Worm (Caenorhabditis elegans) whole organism, mixed stage, embryonic: ENCODE data around the gene nas-13.
A peak's percentile ranks its signal among the peaks of the same experiment; 100 is the strongest.

Experiments used
- M03D4.4 ChIP-seq: sonication (generic microtip); optimal IDR thresholded peaks from 2 replicates; lab custom pipeline; 2017; ENCODE audit warnings: mild to moderate bottlenecking, missing genetic modification characterization, missing compliant biosample characterization
- bed-3 ChIP-seq: fragments of 200-800 bp; sonication (Bioruptor generic); optimal IDR thresholded peaks from 3 replicates; lab custom pipeline; 2018; ENCODE audit warnings: mild to moderate bottlenecking, missing genetic modification characterization, moderate library complexity, missing compliant biosample characterization
- blmp-1 ChIP-seq: fragments of 150-350 bp; optimal IDR thresholded peaks from 2 replicates; lab custom pipeline; 2014; ENCODE audit warnings: missing biosample characterization, missing genetic modification characterization
- ceh-39 ChIP-seq: fragments of 150-350 bp; optimal IDR thresholded peaks from 2 replicates; lab custom pipeline; 2014; ENCODE audit warnings: missing biosample characterization, missing genetic modification characterization
- ceh-43 ChIP-seq: fragments of 200-800 bp; sonication (Bioruptor generic); optimal IDR thresholded peaks from 2 replicates; lab custom pipeline; 2018; ENCODE audit warnings: mild to moderate bottlenecking, missing genetic modification characterization, moderate library complexity, missing compliant biosample characterization
- ceh-83 ChIP-seq: fragments of 200-800 bp; sonication (Bioruptor generic); optimal IDR thresholded peaks from 2 replicates; lab custom pipeline; 2018; ENCODE audit warnings: mild to moderate bottlenecking, missing genetic modification characterization, missing compliant biosample characterization
- ces-1 ChIP-seq: fragments of 150-350 bp; optimal IDR thresholded peaks from 2 replicates; lab custom pipeline; 2014; ENCODE audit warnings: missing biosample characterization, missing genetic modification reagents, missing genetic modification characterization
- cnd-1 ChIP-seq: fragments of 200-800 bp; sonication (Bioruptor generic); optimal IDR thresholded peaks from 2 replicates; lab custom pipeline; 2018; ENCODE audit warnings: mild to moderate bottlenecking, missing genetic modification characterization, missing compliant biosample characterization
- drap-1 ChIP-seq: fragments of 200-800 bp; sonication (Bioruptor generic); optimal IDR thresholded peaks from 3 replicates; lab custom pipeline; 2018; ENCODE audit warnings: mild to moderate bottlenecking, missing genetic modification characterization, missing compliant biosample characterization
- elt-1 ChIP-seq: sonication (generic microtip); optimal IDR thresholded peaks from 2 replicates; lab custom pipeline; 2017; ENCODE audit warnings: missing genetic modification characterization, mild to moderate bottlenecking, missing compliant biosample characterization, antibody characterized with exemption, moderate library complexity, borderline replicate concordance; ENCODE audit not compliant: insufficient read depth
- elt-3 ChIP-seq: fragments of 150-350 bp; optimal IDR thresholded peaks from 2 replicates; lab custom pipeline; 2014; ENCODE audit warnings: missing biosample characterization, missing genetic modification characterization
- ham-2 ChIP-seq: fragments of 200-800 bp; sonication (Bioruptor generic); optimal IDR thresholded peaks from 2 replicates; lab custom pipeline; 2018; ENCODE audit warnings: mild to moderate bottlenecking, missing genetic modification characterization, missing compliant biosample characterization
- hlh-1 ChIP-seq: fragments of 150-350 bp; optimal IDR thresholded peaks from 2 replicates; lab custom pipeline; 2014; ENCODE audit warnings: missing biosample characterization, missing genetic modification reagents, missing genetic modification characterization
- lin-13 ChIP-seq: fragments of 150-350 bp; optimal IDR thresholded peaks from 2 replicates; lab custom pipeline; 2014; ENCODE audit warnings: missing biosample characterization, missing genetic modification characterization
- lsy-2 ChIP-seq: fragments of 150-350 bp; optimal IDR thresholded peaks from 2 replicates; lab custom pipeline; 2014; ENCODE audit warnings: missing biosample characterization, missing genetic modification characterization
- mab-5 ChIP-seq: fragments of 150-350 bp; optimal IDR thresholded peaks from 2 replicates; lab custom pipeline; 2014; ENCODE audit warnings: missing biosample characterization, missing genetic modification characterization
- mep-1 ChIP-seq: fragments of 150-350 bp; optimal IDR thresholded peaks from 2 replicates; lab custom pipeline; 2017; ENCODE audit warnings: missing biosample characterization, missing genetic modification reagents, missing genetic modification characterization, inconsistent platforms
- mls-2 ChIP-seq: sonication (generic microtip); optimal IDR thresholded peaks from 2 replicates; lab custom pipeline; 2016; ENCODE audit warnings: mild to moderate bottlenecking, missing genetic modification characterization, moderate library complexity, missing compliant biosample characterization
- nhr-237 ChIP-seq: fragments of 150-350 bp; optimal IDR thresholded peaks from 2 replicates; lab custom pipeline; 2014; ENCODE audit warnings: missing biosample characterization, missing genetic modification characterization
- nhr-28 ChIP-seq: fragments of 150-350 bp; optimal IDR thresholded peaks from 2 replicates; lab custom pipeline; 2014; ENCODE audit warnings: missing biosample characterization, missing genetic modification characterization
- nhr-76 ChIP-seq: sonication (generic microtip); optimal IDR thresholded peaks from 2 replicates; lab custom pipeline; 2017; ENCODE audit warnings: missing biosample characterization, missing genetic modification characterization
- pha-4 ChIP-seq: fragments of 150-350 bp; optimal IDR thresholded peaks from 2 replicates; lab custom pipeline; 2018; ENCODE audit warnings: missing biosample characterization, missing genetic modification reagents, missing genetic modification characterization
- sem-2 ChIP-seq: fragments of 200-800 bp; sonication (Bioruptor generic); optimal IDR thresholded peaks from 2 replicates; lab custom pipeline; 2018; ENCODE audit warnings: mild to moderate bottlenecking, missing genetic modification characterization, missing compliant biosample characterization
- snpc-4 ChIP-seq: fragments of 150-350 bp; optimal IDR thresholded peaks from 2 replicates; lab custom pipeline; 2014; ENCODE audit warnings: missing biosample characterization, missing genetic modification characterization
- sptf-1 ChIP-seq: sonication (generic microtip); optimal IDR thresholded peaks from 2 replicates; lab custom pipeline; 2017; ENCODE audit warnings: mild to moderate bottlenecking, missing genetic modification characterization, moderate library complexity, missing compliant biosample characterization
- tbx-8 ChIP-seq: fragments of 200-800 bp; sonication (Bioruptor generic); optimal IDR thresholded peaks from 2 replicates; lab custom pipeline; 2018; ENCODE audit warnings: mild to moderate bottlenecking, missing genetic modification characterization, moderate library complexity, missing compliant biosample characterization
- unc-120 ChIP-seq: sonication (generic microtip); optimal IDR thresholded peaks from 2 replicates; lab custom pipeline; 2017; ENCODE audit warnings: missing genetic modification characterization, missing compliant biosample characterization; ENCODE audit not compliant: poor library complexity, severe bottlenecking
- unc-39 ChIP-seq: fragments of 150-350 bp; optimal IDR thresholded peaks from 2 replicates; lab custom pipeline; 2014; ENCODE audit warnings: missing biosample characterization, missing genetic modification characterization
- unc-62 ChIP-seq: fragments of 150-350 bp; optimal IDR thresholded peaks from 2 replicates; lab custom pipeline; 2014; ENCODE audit warnings: missing biosample characterization, missing genetic modification reagents, missing genetic modification characterization
- zip-8 ChIP-seq: fragments of 150-350 bp; optimal IDR thresholded peaks from 2 replicates; lab custom pipeline; 2014; ENCODE audit warnings: missing biosample characterization, missing genetic modification characterization
- ztf-11 ChIP-seq: fragments of 150-350 bp; optimal IDR thresholded peaks from 2 replicates; lab custom pipeline; 2014; ENCODE audit warnings: missing biosample characterization, missing genetic modification characterization

The nas-13 gene

DNA sequence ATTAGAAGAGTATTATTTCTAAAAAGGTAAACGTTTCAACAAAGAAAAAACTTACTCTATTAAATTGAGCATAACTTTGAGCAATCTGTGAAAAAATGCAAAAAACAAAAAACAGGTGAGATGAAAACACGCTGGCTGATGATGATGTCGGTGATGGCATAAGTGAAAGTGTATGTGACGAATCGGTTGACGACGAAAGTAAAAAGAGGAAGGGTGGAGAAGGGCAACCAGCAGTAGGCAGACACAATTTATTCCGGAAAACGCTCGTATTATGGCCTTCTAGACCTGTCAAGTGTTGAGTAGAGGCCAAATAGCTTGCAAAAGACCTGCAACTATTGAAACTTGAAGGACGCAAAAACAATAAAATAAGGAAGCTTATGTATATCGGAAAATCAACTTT is at the start of gene nas-13:
TSS of gene nas-13 (minus strand) at position 323 of the 400 bp plus-strand sequence.
- TF ChIP-seq blmp-1 (tag; lab: Kevin White, UChicago), result peak; percentile 20
- TF ChIP-seq lin-13 (tag; lab: Kevin White, UChicago), result no peak
- TF ChIP-seq ceh-83, result no peak
- no peak for TF ChIP-seq ceh-43 (GFP tag; lab: Kevin White, UChicago)
- no peak for TF ChIP-seq bed-3 (GFP tag; lab: Kevin White, UChicago)

- TF ChIP-seq ham-2 (GFP tag; lab: Kevin White, UChicago) (no peak), mls-2 (no peak), blmp-1 (tag; lab: Kevin White, UChicago) (no peak), mab-5 (tag; lab: Kevin White, UChicago) (no peak), nhr-237 (tag; lab: Kevin White, UChicago) (no peak), sem-2 (no peak), elt-1 (no peak), mep-1 (tag; lab: Kevin White, UChicago) (no peak), hlh-1 (tag; lab: Kevin White, UChicago) (no peak), lin-13 (tag; lab: Kevin White, UChicago) (no peak), unc-39 (tag; lab: Kevin White, UChicago) (no peak), elt-3 (tag; lab: Kevin White, UChicago) (no peak), ceh-43 (GFP tag; lab: Kevin White, UChicago) (no peak), tbx-8 (no peak), M03D4.4 (tag; lab: Kevin White, UChicago) (no peak), ces-1 (GFP tag; lab: Kevin White, UChicago) (no peak), drap-1 (GFP tag; lab: Kevin White, UChicago) (no peak), ztf-11 (tag; lab: Kevin White, UChicago) (no peak)
Measured at ce11 chrX:15477309-15477708, 49.3 kb upstream of the nas-13 start, which contains the start of gene exc-1. Gene exc-1 (minus strand): TSS chrX:15477409.

- TF ChIP-seq ham-2 (GFP tag; lab: Kevin White, UChicago) (peak; percentile 41), pha-4 (tag; lab: Kevin White, UChicago) (no peak), elt-1 (peak; percentile 100)
- TF ChIP-seq, all 35 proteins: peak for 2
Measured at ce11 chrX:15469957-15470548, 42.0 kb upstream of the nas-13 start.

ce11 chrX:15468657-15469056 is 40.6 kb upstream of the nas-13 start:
- no peak for TF ChIP-seq cnd-1

ce11 chrX:15466032-15466431 is 38.0 kb upstream of the nas-13 start, which contains the start of gene sprr-1:
Gene sprr-1 (plus strand): TSS chrX:15466300.
- TF ChIP-seq nhr-237 (tag; lab: Kevin White, UChicago) (no peak), lsy-2 (tag; lab: Kevin White, UChicago) (no peak), unc-120 (tag; lab: Kevin White, UChicago) (no peak), hlh-1 (tag; lab: Kevin White, UChicago) (no peak), snpc-4 (no peak), lin-13 (tag; lab: Kevin White, UChicago) (no peak), elt-1 (no peak), ces-1 (GFP tag; lab: Kevin White, UChicago) (no peak), ham-2 (GFP tag; lab: Kevin White, UChicago) (no peak), nhr-28 (tag; lab: Kevin White, UChicago) (no peak), bed-3 (GFP tag; lab: Kevin White, UChicago) (no peak), mep-1 (tag; lab: Kevin White, UChicago) (no peak)
- TF ChIP-seq, all 35 proteins: peak for 0

DNA sequence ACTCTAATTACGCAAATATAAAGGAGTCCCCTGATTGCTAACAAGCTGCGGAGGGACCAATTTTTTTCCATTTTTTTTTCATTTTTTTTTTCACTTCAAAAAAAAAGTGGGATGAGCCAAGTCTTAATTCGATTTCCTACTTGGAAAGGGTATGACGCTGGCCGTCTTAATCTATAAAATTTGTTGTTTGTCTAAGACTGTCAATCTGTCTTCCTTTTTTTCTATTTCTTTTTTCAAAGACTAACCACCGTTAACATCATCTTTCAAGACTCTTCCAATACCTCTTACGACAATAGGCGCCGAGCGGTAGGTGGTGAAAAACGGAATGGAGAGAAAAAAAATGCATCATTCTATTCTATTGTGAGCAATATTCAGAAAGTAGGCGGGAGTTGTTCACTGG is 37.0 kb upstream of the nas-13 start:
- peak; percentile 11 for TF ChIP-seq ces-1 (GFP tag; lab: Kevin White, UChicago)
- TF ChIP-seq sem-2, result no peak

DNA sequence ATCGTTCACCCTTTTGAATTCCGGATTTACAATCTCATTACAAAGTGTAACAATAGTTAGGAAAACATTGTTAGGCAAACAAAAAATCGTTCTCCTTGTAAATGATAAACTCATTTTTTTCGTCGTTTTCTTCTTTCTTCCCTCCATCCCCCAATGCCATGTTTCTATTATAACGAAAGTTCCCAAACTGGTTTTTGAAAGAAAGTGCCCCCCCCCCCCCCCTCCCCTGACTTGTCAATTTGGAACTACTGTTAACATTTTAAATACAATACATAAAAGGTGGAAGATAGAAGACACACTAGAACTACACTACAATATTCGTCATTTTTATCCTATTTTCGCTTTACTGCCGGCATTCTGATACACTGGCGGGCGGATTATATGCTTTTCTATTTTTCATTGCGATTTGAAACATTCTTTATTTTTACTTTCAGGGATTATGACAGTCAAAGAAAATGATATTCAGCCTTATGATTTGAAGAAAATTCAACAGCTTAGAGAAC is 18.3 kb upstream of the nas-13 start, which contains the start of gene R03A10.5:
TSS of gene R03A10.5 (plus strand) at position 431 of the 503 bp plus-strand sequence.
- TF ChIP-seq cnd-1 (no peak), sptf-1 (tag; lab: Kevin White, UChicago) (no peak), unc-62 (GFP tag; lab: Kevin White, UChicago) (no peak), sem-2 (no peak), ceh-43 (GFP tag; lab: Kevin White, UChicago) (no peak), zip-8 (tag; lab: Kevin White, UChicago) (no peak), drap-1 (GFP tag; lab: Kevin White, UChicago) (no peak), unc-120 (tag; lab: Kevin White, UChicago) (no peak), blmp-1 (tag; lab: Kevin White, UChicago) (no peak), nhr-28 (tag; lab: Kevin White, UChicago) (no peak), bed-3 (GFP tag; lab: Kevin White, UChicago) (no peak), nhr-76 (tag; lab: Kevin White, UChicago) (no peak), ceh-39 (tag; lab: Kevin White, UChicago) (no peak), M03D4.4 (tag; lab: Kevin White, UChicago) (no peak), mep-1 (tag; lab: Kevin White, UChicago) (no peak), ceh-83 (no peak), lsy-2 (tag; lab: Kevin White, UChicago) (no peak), mab-5 (tag; lab: Kevin White, UChicago) (no peak), mls-2 (no peak), elt-1 (no peak)
